Worm (Caenorhabditis elegans): Measurements from ENCODE around the gene Y105C5B.18.
A peak's percentile ranks its signal among the peaks of the same experiment; 100 is the strongest.

The Y105C5B.18 gene

ce11 chrIV:15991416-15991815 is 27.0 kb downstream of the Y105C5B.18 start:
- no peak for TF ChIP-seq mdt-29 (GFP tag; IDR thresholded peaks at IDR 0.05)
- peak; percentile 75 for TF ChIP-seq snpc-1.2 (GFP tag; IDR thresholded peaks at IDR 0.05)

- TF ChIP-seq egl-27 (tag; optimal IDR thresholded peaks at IDR 0.05) = no peak
- peak; percentile 72 for TF ChIP-seq aha-1 (tag)
Measured at ce11 chrIV:15994505-15994904, 30.1 kb downstream of the Y105C5B.18 start, which contains the start of gene Y105C5B.20. Gene Y105C5B.20, minus strand, starts transcription at chrIV:15994605.

ce11 chrIV:15997906-15998305 is 33.5 kb downstream of the Y105C5B.18 start:
- TF ChIP-seq tra-1 (GFP tag; IDR thresholded peaks at IDR 0.05) (no peak), spr-1 (tag; optimal IDR thresholded peaks at IDR 0.05) (no peak), duxl-1 (tag; optimal IDR thresholded peaks at IDR 0.05; ENCODE audit: poor library complexity) (no peak), Y105C5A.15 (GFP tag; IDR thresholded peaks at IDR 0.05) (no peak), cey-2 (tag; optimal IDR thresholded peaks at IDR 0.05; ENCODE audit: borderline replicate concordance, insufficient read depth) (no peak), nhr-111 (GFP tag; optimal IDR thresholded peaks at IDR 0.05) (no peak), R02D3.7 (tag; optimal IDR thresholded peaks at IDR 0.05) (no peak), snpc-1.2 (GFP tag; IDR thresholded peaks at IDR 0.05) (0 out of 2 replicates have a peak, but pooled peaks have one; percentile 47), gei-8 (GFP tag; optimal IDR thresholded peaks at IDR 0.05) (no peak), lin-38 (GFP tag; IDR thresholded peaks at IDR 0.05) (no peak), lin-1 (GFP tag; IDR thresholded peaks at IDR 0.05) (no peak), ceh-28 (tag; optimal IDR thresholded peaks at IDR 0.05) (peak; percentile 60)

DNA sequence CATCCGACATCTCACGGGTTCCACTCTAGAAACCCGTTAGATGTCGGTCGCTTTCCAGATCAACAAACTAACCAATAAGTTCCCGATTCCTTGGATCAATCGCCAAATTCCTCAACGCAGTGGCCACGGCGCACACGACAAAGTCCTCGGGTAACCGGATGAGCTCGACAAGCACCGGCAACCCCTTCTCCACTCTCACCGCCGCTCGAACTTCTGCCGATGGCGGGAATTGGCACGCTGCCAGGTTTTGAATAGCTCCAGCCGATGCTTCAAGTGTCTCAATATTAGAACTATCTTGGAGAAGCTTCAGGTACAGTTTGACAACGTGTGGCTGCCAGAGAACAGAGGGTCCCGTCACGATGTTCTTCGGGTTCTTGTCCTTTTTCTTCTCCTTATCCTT is 35.3 kb downstream of the Y105C5B.18 start:
- TF ChIP-seq set-16 (GFP tag; IDR thresholded peaks at IDR 0.05) = peak; percentile 64
- no peak for TF ChIP-seq hmg-1.1 (GFP tag; IDR thresholded peaks at IDR 0.05)

DNA sequence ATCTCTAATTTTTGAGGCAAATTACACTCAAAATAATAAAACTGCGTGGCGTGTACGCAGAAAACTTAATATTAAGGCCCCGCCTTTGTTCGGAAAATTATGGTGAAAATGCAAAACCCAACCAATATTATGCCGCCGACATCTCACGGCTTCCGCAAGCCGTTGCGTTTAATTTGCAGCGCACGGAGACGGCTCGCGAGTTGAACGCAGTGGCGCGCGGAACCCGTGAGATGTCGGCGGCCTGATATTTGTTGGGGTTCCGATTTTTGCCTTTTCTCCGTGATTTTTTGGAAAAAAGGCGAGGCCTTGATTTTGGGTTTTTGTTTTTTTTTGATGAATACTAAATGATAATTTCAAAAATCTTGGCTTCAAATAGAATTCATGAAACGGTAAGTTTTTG is 36.7 kb downstream of the Y105C5B.18 start:
- TF ChIP-seq unc-39 (tag; optimal IDR thresholded peaks at IDR 0.05) (no peak), unc-62 (GFP tag; optimal IDR thresholded peaks at IDR 0.05 in 1 of 2) (peak in 1 of 2 experiments; percentile 32), unc-62 (tag; optimal IDR thresholded peaks at IDR 0.05) (no peak)

ce11 chrIV:16005472-16005871 is 41.1 kb downstream of the Y105C5B.18 start:
- TF ChIP-seq lin-13 (GFP tag; optimal IDR thresholded peaks at IDR 0.05) (no peak), aly-2 (tag; optimal IDR thresholded peaks at IDR 0.05) (no peak), rbr-2 (tag; optimal IDR thresholded peaks at IDR 0.05) (no peak), zfp-2 (tag; optimal IDR thresholded peaks at IDR 0.05) (no peak), Y105C5A.15 (GFP tag; IDR thresholded peaks at IDR 0.05) (no peak), nhr-42 (GFP tag; IDR thresholded peaks at IDR 0.05) (no peak), set-16 (GFP tag; IDR thresholded peaks at IDR 0.05) (peak; percentile 41; the same call in 1 of the 2 replicates), snpc-1.2 (GFP tag; IDR thresholded peaks at IDR 0.05) (peak; percentile 88)

ce11 chrIV:16006267-16006666 is 41.9 kb downstream of the Y105C5B.18 start:
- TF ChIP-seq daf-8 (GFP tag; IDR thresholded peaks at IDR 0.05) (no peak), tag-97 (GFP tag; IDR thresholded peaks at IDR 0.05) (no peak), pha-4 (GFP tag; IDR thresholded peaks at IDR 0.05) (no peak), pha-4 (tag; optimal IDR thresholded peaks at IDR 0.05) (no peak), lim-7 (GFP tag; IDR thresholded peaks at IDR 0.05) (no peak), daf-16 (GFP tag; optimal IDR thresholded peaks at IDR 0.05) (no peak), daf-16 (tag; optimal IDR thresholded peaks at IDR 0.05) (no peak), lin-15B (tag; optimal IDR thresholded peaks at IDR 0.05) (no peak)

Measured in whole organism, L4 larva.